Worm (Caenorhabditis elegans) whole organism, L1 larva: ENCODE results near the gene papl-1.

Experiments used
- ceh-63 ChIP-seq: fragments of 200-800 bp; sonication (Bioruptor generic); optimal IDR thresholded peaks from 2 replicates; lab custom pipeline; 2018; ENCODE audit warnings: mild to moderate bottlenecking, missing genetic modification characterization, missing compliant biosample characterization
- egl-27 ChIP-seq, 2 experiments: fragments of 150-350 bp in 1 of 2; sonication (generic microtip); optimal IDR thresholded peaks; 3 replicates each; lab custom pipeline; 2017 to 2018; ENCODE audit warnings: missing biosample characterization in 2 of 2, missing genetic modification characterization in 2 of 2, missing genetic modification reagents in 2 of 2
- lir-3 ChIP-seq: sonication (generic microtip); optimal IDR thresholded peaks from 2 replicates; lab custom pipeline; 2016; ENCODE audit warnings: mild to moderate bottlenecking, missing genetic modification characterization, moderate library complexity, missing compliant biosample characterization; ENCODE audit not compliant: poor library complexity
- mep-1 ChIP-seq: fragments of 150-350 bp; optimal IDR thresholded peaks from 2 replicates; lab custom pipeline; 2014; ENCODE audit warnings: missing biosample characterization, missing genetic modification characterization
- nhr-237 ChIP-seq: fragments of 150-350 bp; optimal IDR thresholded peaks from 2 replicates; lab custom pipeline; 2014; ENCODE audit warnings: missing biosample characterization, missing genetic modification characterization
- nhr-77 ChIP-seq: fragments of 150-350 bp; optimal IDR thresholded peaks from 2 replicates; lab custom pipeline; 2014; ENCODE audit warnings: missing biosample characterization, missing genetic modification characterization
- zag-1 ChIP-seq: fragments of 150-350 bp; optimal IDR thresholded peaks from 2 replicates; lab custom pipeline; 2014; ENCODE audit warnings: missing biosample characterization, missing genetic modification characterization
- ztf-11 ChIP-seq, 2 experiments: sonication (generic microtip); optimal IDR thresholded peaks; 2 replicates each; lab custom pipeline; 2016 to 2017; ENCODE audit warnings: missing genetic modification characterization in 2 of 2, missing biosample characterization in 1 of 2, missing compliant biosample characterization in 1 of 2

- TF ChIP-seq lir-3 (tag; lab: Kevin White, UChicago) (no peak), ztf-11 (tag; optimal IDR thresholded peaks at IDR 0.05; lab: Kevin White, UChicago) (no peak), mep-1 (tag; lab: Kevin White, UChicago) (no peak), ceh-63 (GFP tag; lab: Kevin White, UChicago) (no peak), zag-1 (tag; lab: Kevin White, UChicago) (no peak), nhr-237 (tag; lab: Kevin White, UChicago) (no peak), egl-27 (tag; optimal IDR thresholded peaks at IDR 0.05; lab: Kevin White, UChicago) (no peak), nhr-77 (tag; lab: Kevin White, UChicago) (no peak)
Observed at ce11 chrV:12795927-12796326, 36.4 kb upstream of the papl-1 start.
